Worm (Caenorhabditis elegans) whole organism, mixed stage, embryonic: ENCODE measurements around the gene Y110A2AL.1.

ENCODE experiments used
- M03D4.4 ChIP-seq: sonication (generic microtip); optimal IDR thresholded peaks from 2 replicates; lab custom pipeline; 2017; ENCODE audit warnings: mild to moderate bottlenecking, missing genetic modification characterization, missing compliant biosample characterization
- bed-3 ChIP-seq: fragments of 200-800 bp; sonication (Bioruptor generic); optimal IDR thresholded peaks from 3 replicates; lab custom pipeline; 2018; ENCODE audit warnings: mild to moderate bottlenecking, missing genetic modification characterization, moderate library complexity, missing compliant biosample characterization
- blmp-1 ChIP-seq: fragments of 150-350 bp; optimal IDR thresholded peaks from 2 replicates; lab custom pipeline; 2014; ENCODE audit warnings: missing biosample characterization, missing genetic modification characterization
- ceh-39 ChIP-seq: fragments of 150-350 bp; optimal IDR thresholded peaks from 2 replicates; lab custom pipeline; 2014; ENCODE audit warnings: missing biosample characterization, missing genetic modification characterization
- ceh-43 ChIP-seq: fragments of 200-800 bp; sonication (Bioruptor generic); optimal IDR thresholded peaks from 2 replicates; lab custom pipeline; 2018; ENCODE audit warnings: mild to moderate bottlenecking, missing genetic modification characterization, moderate library complexity, missing compliant biosample characterization
- ceh-83 ChIP-seq: fragments of 200-800 bp; sonication (Bioruptor generic); optimal IDR thresholded peaks from 2 replicates; lab custom pipeline; 2018; ENCODE audit warnings: mild to moderate bottlenecking, missing genetic modification characterization, missing compliant biosample characterization
- ces-1 ChIP-seq: fragments of 150-350 bp; optimal IDR thresholded peaks from 2 replicates; lab custom pipeline; 2014; ENCODE audit warnings: missing biosample characterization, missing genetic modification reagents, missing genetic modification characterization
- cnd-1 ChIP-seq: fragments of 200-800 bp; sonication (Bioruptor generic); optimal IDR thresholded peaks from 2 replicates; lab custom pipeline; 2018; ENCODE audit warnings: mild to moderate bottlenecking, missing genetic modification characterization, missing compliant biosample characterization
- drap-1 ChIP-seq: fragments of 200-800 bp; sonication (Bioruptor generic); optimal IDR thresholded peaks from 3 replicates; lab custom pipeline; 2018; ENCODE audit warnings: mild to moderate bottlenecking, missing genetic modification characterization, missing compliant biosample characterization
- elt-1 ChIP-seq: sonication (generic microtip); optimal IDR thresholded peaks from 2 replicates; lab custom pipeline; 2017; ENCODE audit warnings: missing genetic modification characterization, mild to moderate bottlenecking, missing compliant biosample characterization, antibody characterized with exemption, moderate library complexity, borderline replicate concordance; ENCODE audit not compliant: insufficient read depth
- elt-3 ChIP-seq: fragments of 150-350 bp; optimal IDR thresholded peaks from 2 replicates; lab custom pipeline; 2014; ENCODE audit warnings: missing biosample characterization, missing genetic modification characterization
- flh-1 ChIP-seq: fragments of 200-800 bp; sonication (Bioruptor generic); optimal IDR thresholded peaks from 2 replicates; lab custom pipeline; 2018; ENCODE audit warnings: mild to moderate bottlenecking, missing genetic modification characterization, moderate library complexity, missing compliant biosample characterization
- ham-2 ChIP-seq: fragments of 200-800 bp; sonication (Bioruptor generic); optimal IDR thresholded peaks from 2 replicates; lab custom pipeline; 2018; ENCODE audit warnings: mild to moderate bottlenecking, missing genetic modification characterization, missing compliant biosample characterization
- hlh-1 ChIP-seq: fragments of 150-350 bp; optimal IDR thresholded peaks from 2 replicates; lab custom pipeline; 2014; ENCODE audit warnings: missing biosample characterization, missing genetic modification reagents, missing genetic modification characterization
- lin-32 ChIP-seq: fragments of 200-800 bp; sonication (Bioruptor generic); optimal IDR thresholded peaks from 2 replicates; lab custom pipeline; 2018; ENCODE audit warnings: mild to moderate bottlenecking, missing genetic modification characterization, missing compliant biosample characterization
- mep-1 ChIP-seq: fragments of 150-350 bp; optimal IDR thresholded peaks from 2 replicates; lab custom pipeline; 2017; ENCODE audit warnings: missing biosample characterization, missing genetic modification reagents, missing genetic modification characterization, inconsistent platforms
- mls-2 ChIP-seq: sonication (generic microtip); optimal IDR thresholded peaks from 2 replicates; lab custom pipeline; 2016; ENCODE audit warnings: mild to moderate bottlenecking, missing genetic modification characterization, moderate library complexity, missing compliant biosample characterization
- nhr-12 ChIP-seq: fragments of 150-350 bp; optimal IDR thresholded peaks from 2 replicates; lab custom pipeline; 2014; ENCODE audit warnings: missing biosample characterization, missing genetic modification characterization
- nhr-76 ChIP-seq: sonication (generic microtip); optimal IDR thresholded peaks from 2 replicates; lab custom pipeline; 2017; ENCODE audit warnings: missing biosample characterization, missing genetic modification characterization
- pha-4 ChIP-seq: fragments of 150-350 bp; optimal IDR thresholded peaks from 2 replicates; lab custom pipeline; 2018; ENCODE audit warnings: missing biosample characterization, missing genetic modification reagents, missing genetic modification characterization
- sem-2 ChIP-seq: fragments of 200-800 bp; sonication (Bioruptor generic); optimal IDR thresholded peaks from 2 replicates; lab custom pipeline; 2018; ENCODE audit warnings: mild to moderate bottlenecking, missing genetic modification characterization, missing compliant biosample characterization
- snpc-4 ChIP-seq: fragments of 150-350 bp; optimal IDR thresholded peaks from 2 replicates; lab custom pipeline; 2014; ENCODE audit warnings: missing biosample characterization, missing genetic modification characterization
- tbx-8 ChIP-seq: fragments of 200-800 bp; sonication (Bioruptor generic); optimal IDR thresholded peaks from 2 replicates; lab custom pipeline; 2018; ENCODE audit warnings: mild to moderate bottlenecking, missing genetic modification characterization, moderate library complexity, missing compliant biosample characterization
- unc-120 ChIP-seq: sonication (generic microtip); optimal IDR thresholded peaks from 2 replicates; lab custom pipeline; 2017; ENCODE audit warnings: missing genetic modification characterization, missing compliant biosample characterization; ENCODE audit not compliant: poor library complexity, severe bottlenecking
- unc-62 ChIP-seq: fragments of 150-350 bp; optimal IDR thresholded peaks from 2 replicates; lab custom pipeline; 2014; ENCODE audit warnings: missing biosample characterization, missing genetic modification reagents, missing genetic modification characterization
- ztf-11 ChIP-seq: fragments of 150-350 bp; optimal IDR thresholded peaks from 2 replicates; lab custom pipeline; 2014; ENCODE audit warnings: missing biosample characterization, missing genetic modification characterization

Gene Y110A2AL.1

DNA sequence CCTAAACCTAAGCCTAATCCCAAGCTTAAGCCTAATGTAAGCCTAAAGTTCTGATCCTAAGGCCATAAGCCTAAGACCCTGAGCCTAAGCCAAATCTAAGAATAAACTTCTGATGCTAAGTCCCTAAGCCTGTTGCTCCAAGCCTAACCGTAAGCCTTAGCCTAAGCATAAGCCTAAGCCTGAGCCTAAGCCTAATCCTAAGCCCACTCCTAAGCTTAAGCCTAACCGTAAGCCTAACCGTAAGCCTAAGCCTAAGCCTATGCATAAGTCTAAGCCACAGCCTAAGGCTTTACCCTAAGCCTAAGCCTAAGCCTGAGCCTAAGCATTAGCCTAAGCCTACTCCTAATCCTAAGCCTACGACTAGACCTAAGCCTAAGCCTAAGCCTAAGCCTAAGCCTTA lies 15.6 kb upstream of the Y110A2AL.1 start:
- TF ChIP-seq ceh-83 (GFP tag; lab: Kevin White, UChicago) (no peak), ham-2 (GFP tag; lab: Kevin White, UChicago) (peak; percentile 32)
- TF ChIP-seq, all 35 proteins: peak for 1

DNA sequence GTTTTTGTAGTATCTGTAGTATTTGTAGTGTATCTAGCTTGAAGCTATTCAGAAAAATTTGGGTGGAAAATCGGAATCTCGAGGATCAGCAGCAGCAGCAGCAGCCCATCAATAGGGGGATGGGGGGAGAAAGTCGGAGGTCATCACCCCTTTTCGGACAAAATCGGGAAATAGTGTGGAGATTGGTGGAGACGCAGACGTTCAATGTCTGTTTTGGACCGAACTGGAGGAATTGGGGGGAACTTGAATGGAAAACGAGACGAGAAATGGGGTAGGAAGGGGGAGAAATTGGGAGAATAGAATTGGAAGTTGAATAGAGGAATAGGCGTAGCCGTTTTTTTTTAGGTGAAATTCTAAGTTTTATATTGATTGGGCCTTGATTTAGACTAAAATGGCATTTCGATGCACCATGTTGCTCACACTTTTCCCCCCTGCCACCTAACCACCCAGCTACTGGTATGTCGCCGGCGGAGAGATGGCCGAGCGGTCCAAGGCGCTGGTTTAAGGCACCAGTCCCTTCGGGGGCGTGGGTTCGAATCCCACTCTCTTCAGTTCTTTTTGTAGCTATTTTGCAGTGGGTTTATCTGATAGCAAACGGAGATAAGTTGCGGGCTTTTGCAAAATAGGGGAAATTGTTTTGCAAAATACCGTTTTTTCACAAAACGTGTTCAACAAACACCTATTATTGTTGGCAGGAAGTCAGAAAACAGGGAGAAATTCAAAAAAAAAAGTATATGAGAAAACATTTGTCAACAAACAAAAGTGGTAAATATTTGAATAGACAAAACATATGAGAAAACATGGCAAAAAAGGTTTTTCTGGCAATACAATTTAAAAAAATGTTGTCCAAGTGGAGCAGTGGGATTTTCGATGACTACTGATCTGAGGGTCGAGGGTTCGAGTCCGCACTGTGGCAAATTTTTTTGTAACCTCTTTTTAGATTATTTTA lies 14.8 kb upstream of the Y110A2AL.1 start:
- no peak for TF ChIP-seq bed-3
- TF ChIP-seq cnd-1 (tag; lab: Kevin White, UChicago) = peak; percentile 31
- TF ChIP-seq ceh-83 (GFP tag; lab: Kevin White, UChicago) = peak; percentile 48
- no peak for TF ChIP-seq ces-1 (GFP tag; lab: Kevin White, UChicago)
- TF ChIP-seq M03D4.4 = no peak
- peak; percentile 51 for TF ChIP-seq mls-2 (tag; lab: Kevin White, UChicago)

DNA sequence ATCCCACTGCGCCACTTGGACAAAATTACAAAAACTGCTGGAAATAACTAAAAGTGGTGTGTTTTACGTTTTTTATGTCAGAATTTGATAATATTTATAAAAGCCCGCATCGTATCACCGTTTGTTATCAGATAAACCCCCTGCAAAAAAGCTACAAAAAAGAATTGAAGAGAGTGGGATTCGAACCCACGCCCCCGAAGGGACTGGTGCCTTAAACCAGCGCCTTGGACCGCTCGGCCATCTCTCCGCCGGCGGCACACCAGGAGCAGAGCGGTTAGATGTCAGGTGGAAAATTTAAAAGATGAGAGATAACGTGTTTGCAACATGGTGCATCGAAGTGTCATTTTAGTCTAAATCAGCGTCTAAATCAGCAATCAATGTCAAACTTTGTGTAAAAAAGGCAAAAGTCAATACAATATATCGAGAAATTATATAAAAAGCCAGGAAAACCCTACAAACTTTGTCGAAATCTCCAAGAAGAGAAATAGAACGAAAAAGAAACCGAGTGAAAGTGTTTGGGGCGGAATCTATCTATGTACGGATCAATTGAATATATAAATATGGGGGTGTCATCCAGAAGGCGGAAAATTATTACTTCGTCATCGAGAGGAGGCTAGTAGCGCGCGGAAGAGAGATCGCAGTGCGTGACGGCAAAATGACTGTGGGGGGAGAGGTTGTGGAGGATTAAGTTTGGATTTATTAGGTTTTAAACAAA lies 13.4 kb upstream of the Y110A2AL.1 start:
- TF ChIP-seq ceh-83 (GFP tag; lab: Kevin White, UChicago) (peak; percentile 55), snpc-4 (no peak), pha-4 (tag; lab: Kevin White, UChicago) (no peak), M03D4.4 (no peak), tbx-8 (GFP tag; lab: Kevin White, UChicago) (no peak), blmp-1 (tag; lab: Kevin White, UChicago) (peak; percentile 74), flh-1 (GFP tag; lab: Kevin White, UChicago) (no peak), elt-3 (no peak), ham-2 (GFP tag; lab: Kevin White, UChicago) (peak; percentile 14), ceh-39 (tag; lab: Kevin White, UChicago) (no peak), unc-120 (peak; percentile 49), mls-2 (tag; lab: Kevin White, UChicago) (peak; percentile 31)
- TF ChIP-seq, all 35 proteins: peak for 5

DNA sequence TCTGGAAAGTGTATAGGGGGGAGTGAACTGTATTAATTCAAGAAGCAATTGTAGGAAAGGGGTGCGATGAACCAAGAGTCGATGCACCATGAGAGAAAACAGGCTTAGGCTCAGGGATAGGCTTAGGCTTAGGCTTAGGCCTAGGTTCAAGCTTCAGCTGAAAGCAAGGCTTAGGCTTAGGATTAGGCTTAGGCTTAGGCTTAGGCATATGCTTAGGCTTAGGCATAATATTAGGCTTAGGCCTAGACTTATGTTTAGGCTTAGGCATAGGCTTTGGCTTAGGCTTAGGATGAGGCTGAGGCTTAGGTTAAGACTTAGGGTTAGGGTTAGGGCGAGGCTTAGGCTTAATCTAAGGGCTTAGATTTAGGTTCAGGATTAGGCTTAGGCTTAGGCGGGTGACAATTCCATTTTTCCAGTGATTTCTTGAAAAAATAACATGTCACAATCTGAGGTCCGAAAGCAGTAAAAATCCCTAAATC lies 12.3 kb upstream of the Y110A2AL.1 start:
- TF ChIP-seq mls-2 (tag; lab: Kevin White, UChicago) (no peak), ham-2 (GFP tag; lab: Kevin White, UChicago) (peak; percentile 23), mep-1 (tag; lab: Kevin White, UChicago) (no peak), tbx-8 (GFP tag; lab: Kevin White, UChicago) (no peak)

DNA sequence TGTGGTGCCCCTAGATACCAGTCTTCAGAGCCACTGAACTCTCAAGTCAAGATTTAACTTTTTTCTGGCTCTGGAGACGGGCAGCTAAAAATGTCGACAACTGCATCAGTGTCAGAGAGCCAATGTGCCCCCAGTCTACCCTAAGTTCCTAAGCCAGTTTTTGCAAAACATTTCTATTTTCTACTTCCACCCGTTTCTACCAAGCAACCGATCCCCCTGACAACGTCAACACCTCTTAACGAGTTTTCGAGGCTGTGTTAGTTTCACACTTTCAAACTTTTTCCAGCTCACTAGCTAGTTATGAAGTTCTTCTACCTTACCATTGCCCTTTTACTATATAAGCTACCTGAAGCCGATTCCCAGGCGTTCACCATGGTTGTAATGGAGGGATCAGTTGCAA lies 10.7 kb upstream of the Y110A2AL.1 start, which contains the start of gene Y110A2AL.5:
Gene Y110A2AL.5 (plus strand): TSS at position 301 of the 400 bp plus-strand sequence.
- TF ChIP-seq ces-1 (GFP tag; lab: Kevin White, UChicago) (no peak), sem-2 (GFP tag; lab: Kevin White, UChicago) (no peak)

DNA sequence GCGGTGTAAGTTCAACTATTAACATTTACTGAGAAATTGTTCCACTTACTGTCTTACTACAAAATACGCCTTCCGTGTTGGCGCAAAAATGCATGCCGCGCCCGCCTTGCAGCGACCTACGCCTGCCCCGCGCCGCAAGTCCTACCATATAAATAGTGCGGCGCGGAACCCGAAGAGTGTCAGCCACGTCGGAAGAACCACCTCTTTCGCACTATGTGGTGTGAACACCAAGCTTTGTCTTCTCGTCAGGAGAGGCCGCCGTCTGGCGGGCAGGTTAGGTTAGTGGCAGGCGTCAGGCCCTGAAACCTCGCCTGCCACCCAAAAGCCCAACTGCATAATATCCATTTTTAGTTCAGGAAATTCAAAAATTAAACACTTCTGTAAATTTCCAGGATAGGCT lies 9.5 kb upstream of the Y110A2AL.1 start:
- no peak for TF ChIP-seq pha-4 (tag; lab: Kevin White, UChicago)
- TF ChIP-seq mls-2 (tag; lab: Kevin White, UChicago) = no peak
- TF ChIP-seq blmp-1 (tag; lab: Kevin White, UChicago) = no peak
- no peak for TF ChIP-seq unc-120
- TF ChIP-seq tbx-8 (GFP tag; lab: Kevin White, UChicago) = no peak
- TF ChIP-seq ham-2 (GFP tag; lab: Kevin White, UChicago) = no peak
- no peak for TF ChIP-seq nhr-76 (tag; lab: Kevin White, UChicago)
- TF ChIP-seq M03D4.4 = no peak
- no peak for TF ChIP-seq drap-1
- no peak for TF ChIP-seq ztf-11 (tag; lab: Kevin White, UChicago)
- TF ChIP-seq lin-32 (GFP tag; lab: Kevin White, UChicago) = no peak
- no peak for TF ChIP-seq nhr-12 (tag; lab: Kevin White, UChicago)
- TF ChIP-seq ceh-43 = no peak
- no peak for TF ChIP-seq hlh-1 (tag; lab: Kevin White, UChicago)
- no peak for TF ChIP-seq unc-62 (GFP tag; lab: Kevin White, UChicago)
- no peak for TF ChIP-seq elt-1
- TF ChIP-seq, all 35 proteins: peak for 0
